Fruit fly (Drosophila melanogaster) whole organism, embryonic: ENCODE measurements around the gene CG1428.

Experiments used
- Ada2b ChIP-seq: fragments of 200-800 bp; sonication (Bioruptor generic); IDR thresholded peaks from 2 replicates; pipeline ENCODE4 v1.3.6; 2022; ENCODE audit warnings: missing biosample characterization, missing genetic modification characterization
- Atf3 ChIP-seq: fragments of 200-800 bp; sonication (Bioruptor generic); optimal IDR thresholded peaks from 3 replicates; lab custom pipeline; 2016; ENCODE audit warnings: missing biosample characterization, missing genetic modification characterization
- Bdp1 ChIP-seq: fragments of 200-800 bp; sonication (Bioruptor generic); optimal IDR thresholded peaks from 3 replicates; lab custom pipeline; 2016; ENCODE audit warnings: missing biosample characterization, missing genetic modification characterization
- CG10321 ChIP-seq: fragments of 200-800 bp; sonication (Bioruptor generic); IDR thresholded peaks from 2 replicates; pipeline ENCODE4 v1.3.6; 2022; ENCODE audit warnings: missing biosample characterization, missing genetic modification characterization
- CG10431 ChIP-seq: fragments of 200-800 bp; sonication (Bioruptor generic); optimal IDR thresholded peaks from 3 replicates; lab custom pipeline; 2018; ENCODE audit warnings: missing biosample characterization, mild to moderate bottlenecking, missing genetic modification characterization
- CG10565 ChIP-seq: fragments of 200-800 bp; sonication (Bioruptor generic); optimal IDR thresholded peaks from 3 replicates; lab custom pipeline; 2016; ENCODE audit warnings: missing biosample characterization, mild to moderate bottlenecking, missing genetic modification characterization
- CG13775 ChIP-seq: fragments of 200-800 bp; sonication (Bioruptor generic); optimal IDR thresholded peaks from 3 replicates; lab custom pipeline; 2017; ENCODE audit warnings: missing biosample characterization, mild to moderate bottlenecking, missing genetic modification characterization
- CG16815 ChIP-seq: fragments of 200-800 bp; sonication (Bioruptor generic); optimal IDR thresholded peaks from 3 replicates; lab custom pipeline; 2017; ENCODE audit warnings: missing biosample characterization, mild to moderate bottlenecking, missing genetic modification characterization
- CG17568 ChIP-seq: fragments of 200-800 bp; sonication (Bioruptor generic); optimal IDR thresholded peaks from 2 replicates; lab custom pipeline; 2018; ENCODE audit warnings: missing biosample characterization, mild to moderate bottlenecking, missing genetic modification characterization, moderate library complexity
- CG17912 ChIP-seq: fragments of 200-800 bp; sonication (Bioruptor generic); optimal IDR thresholded peaks from 2 replicates; lab custom pipeline; 2018; ENCODE audit warnings: missing biosample characterization, mild to moderate bottlenecking, missing genetic modification characterization
- CG18764 ChIP-seq: fragments of 200-800 bp; sonication (Bioruptor generic); optimal IDR thresholded peaks from 3 replicates; lab custom pipeline; 2016; ENCODE audit warnings: missing biosample characterization, missing genetic modification characterization
- CG30403 ChIP-seq: fragments of 200-800 bp; sonication (Bioruptor generic); optimal IDR thresholded peaks from 3 replicates; lab custom pipeline; 2016; ENCODE audit warnings: missing biosample characterization, missing genetic modification characterization
- CG34422 ChIP-seq: fragments of 200-800 bp; sonication (Bioruptor generic); IDR thresholded peaks from 3 replicates; pipeline ENCODE4 v1.3.6; 2022; ENCODE audit warnings: missing biosample characterization, missing genetic modification characterization
- CG4730 ChIP-seq: fragments of 200-800 bp; sonication (Bioruptor generic); IDR thresholded peaks from 2 replicates; pipeline ENCODE4 v1.3.6; 2022; ENCODE audit warnings: missing biosample characterization, missing genetic modification characterization
- CG5180 ChIP-seq: fragments of 200-800 bp; sonication (Bioruptor generic); optimal IDR thresholded peaks from 3 replicates; lab custom pipeline; 2017; ENCODE audit warnings: missing biosample characterization, missing genetic modification characterization, mild to moderate bottlenecking, moderate library complexity, missing genetic modification reagents
- CG6791 ChIP-seq: fragments of 200-800 bp; sonication (Bioruptor generic); IDR thresholded peaks from 3 replicates; pipeline ENCODE4 v1.3.6; 2022; ENCODE audit warnings: missing biosample characterization, missing genetic modification characterization; ENCODE audit not compliant: partially characterized antibody
- CG8089 ChIP-seq: fragments of 200-800 bp; sonication (Bioruptor generic); optimal IDR thresholded peaks from 3 replicates; lab custom pipeline; 2016; ENCODE audit warnings: missing biosample characterization, missing genetic modification characterization
- CG8281 ChIP-seq: fragments of 200-800 bp; sonication (Bioruptor generic); optimal IDR thresholded peaks from 2 replicates; lab custom pipeline; 2018; ENCODE audit warnings: missing biosample characterization, mild to moderate bottlenecking, missing genetic modification characterization, moderate library complexity
- CG8388 ChIP-seq: fragments of 200-800 bp; sonication (Bioruptor generic); optimal IDR thresholded peaks from 2 replicates; lab custom pipeline; 2019; ENCODE audit warnings: missing biosample characterization, mild to moderate bottlenecking, missing genetic modification characterization, moderate library complexity
- D ChIP-seq, 2 experiments: fragments of 200-800 bp in 1 of 2; fragments of >200 bp in 1 of 2; sonication (Bioruptor generic) in 1 of 2; optimal IDR thresholded peaks; 2 replicates in 1 of 2; 3 replicates in 1 of 2; lab custom pipeline; 2017; ENCODE audit warnings: mild to moderate bottlenecking in 1 of 2, missing biosample characterization in 1 of 2, missing genetic modification characterization in 1 of 2, missing genetic modification reagents in 1 of 2
- Dip3 ChIP-seq: fragments of 200-800 bp; sonication (Bioruptor generic); optimal IDR thresholded peaks from 3 replicates; lab custom pipeline; 2016; ENCODE audit warnings: missing biosample characterization, missing genetic modification characterization
- Dll ChIP-seq: fragments of 200-800 bp; sonication (Bioruptor generic); IDR thresholded peaks from 4 replicates; pipeline ENCODE4 v1.3.6; 2022; ENCODE audit warnings: missing biosample characterization, missing genetic modification characterization; ENCODE audit not compliant: partially characterized antibody
- ERR ChIP-seq: fragments of 200-800 bp; sonication (Bioruptor generic); optimal IDR thresholded peaks from 2 replicates; lab custom pipeline; 2016; ENCODE audit warnings: missing biosample characterization, missing genetic modification characterization
- Fer3 ChIP-seq: fragments of 200-800 bp; sonication (Bioruptor generic); optimal IDR thresholded peaks from 2 replicates; lab custom pipeline; 2018; ENCODE audit warnings: missing biosample characterization, mild to moderate bottlenecking, missing genetic modification characterization, moderate library complexity
- Hr3 ChIP-seq: fragments of 200-800 bp; sonication (Bioruptor generic); optimal IDR thresholded peaks from 3 replicates; lab custom pipeline; 2016; ENCODE audit warnings: missing biosample characterization, missing genetic modification characterization
- Hsf ChIP-seq: fragments of 200-800 bp; sonication (Bioruptor generic); optimal IDR thresholded peaks from 3 replicates; lab custom pipeline; 2016; ENCODE audit warnings: missing biosample characterization, missing genetic modification characterization
- Nf-YB ChIP-seq: fragments of 200-800 bp; sonication (Bioruptor generic); optimal IDR thresholded peaks from 3 replicates; lab custom pipeline; 2019; ENCODE audit warnings: missing biosample characterization, mild to moderate bottlenecking, missing genetic modification characterization, moderate library complexity
- Six4 ChIP-seq: fragments of 200-800 bp; sonication (Bioruptor generic); optimal IDR thresholded peaks from 2 replicates; lab custom pipeline; 2016; ENCODE audit warnings: missing biosample characterization, missing genetic modification characterization
- Ssrp ChIP-seq: fragments of 200-800 bp; sonication (Bioruptor generic); optimal IDR thresholded peaks from 2 replicates; lab custom pipeline; 2018; ENCODE audit warnings: missing biosample characterization, mild to moderate bottlenecking, missing genetic modification characterization, moderate library complexity
- Xrp1 ChIP-seq: fragments of 200-800 bp; sonication (Bioruptor generic); IDR thresholded peaks from 2 replicates; pipeline ENCODE4 v1.3.6; 2022; ENCODE audit warnings: missing biosample characterization, missing genetic modification characterization
- ac ChIP-seq: fragments of 200-800 bp; sonication (Bioruptor generic); optimal IDR thresholded peaks from 3 replicates; lab custom pipeline; 2017; ENCODE audit warnings: missing biosample characterization, mild to moderate bottlenecking, missing genetic modification characterization
- bsh ChIP-seq, 2 experiments: fragments of 200-800 bp; sonication (Bioruptor generic); optimal IDR thresholded peaks; 2 replicates each; lab custom pipeline; 2017 to 2018; ENCODE audit warnings: mild to moderate bottlenecking in 2 of 2, missing biosample characterization in 2 of 2, missing genetic modification characterization in 2 of 2, moderate library complexity in 1 of 2
- btn ChIP-seq: fragments of 200-800 bp; sonication (Bioruptor generic); optimal IDR thresholded peaks from 2 replicates; lab custom pipeline; 2016; ENCODE audit warnings: missing biosample characterization, missing genetic modification characterization
- cg ChIP-seq: fragments of 200-800 bp; sonication (Bioruptor generic); optimal IDR thresholded peaks from 3 replicates; lab custom pipeline; 2019; ENCODE audit warnings: missing biosample characterization, mild to moderate bottlenecking, missing genetic modification characterization, moderate library complexity
- dmrt99B ChIP-seq: fragments of 200-800 bp; sonication (Bioruptor generic); optimal IDR thresholded peaks from 2 replicates; lab custom pipeline; 2018; ENCODE audit warnings: missing biosample characterization, mild to moderate bottlenecking, missing genetic modification characterization, moderate library complexity
- ems ChIP-seq: fragments of 200-800 bp; sonication (Bioruptor generic); optimal IDR thresholded peaks from 3 replicates; lab custom pipeline; 2016; ENCODE audit warnings: missing biosample characterization, missing genetic modification characterization
- esg ChIP-seq: fragments of 200-800 bp; sonication (Bioruptor generic); conservative IDR thresholded peaks from 2 replicates; pipeline ENCODE4 v1.3.6; 2022; ENCODE audit warnings: missing biosample characterization, missing genetic modification characterization
- grau ChIP-seq: fragments of 200-800 bp; optimal IDR thresholded peaks from 3 replicates; lab custom pipeline; 2019; ENCODE audit warnings: missing biosample characterization, mild to moderate bottlenecking, missing genetic modification characterization, moderate library complexity
- gsb-n ChIP-seq: fragments of 200-800 bp; sonication (Bioruptor generic); optimal IDR thresholded peaks from 3 replicates; lab custom pipeline; 2018; ENCODE audit warnings: missing biosample characterization, mild to moderate bottlenecking, missing genetic modification characterization
- kay ChIP-seq: fragments of 200-800 bp; sonication (Bioruptor generic); optimal IDR thresholded peaks from 2 replicates; lab custom pipeline; 2016; ENCODE audit warnings: missing biosample characterization, missing genetic modification characterization
- lilli ChIP-seq: fragments of 200-800 bp; sonication (Bioruptor generic); optimal IDR thresholded peaks from 3 replicates; lab custom pipeline; 2016; ENCODE audit warnings: missing biosample characterization, missing genetic modification characterization
- lmd ChIP-seq: fragments of 200-800 bp; sonication (Bioruptor generic); IDR thresholded peaks from 2 replicates; pipeline ENCODE4 v1.3.6; 2022; ENCODE audit warnings: missing biosample characterization, missing genetic modification characterization
- mam ChIP-seq: fragments of 200-800 bp; sonication (Bioruptor generic); optimal IDR thresholded peaks from 3 replicates; lab custom pipeline; 2016; ENCODE audit warnings: missing biosample characterization, missing genetic modification characterization
- nerfin-2 ChIP-seq: fragments of 200-800 bp; sonication (Bioruptor generic); IDR thresholded peaks from 2 replicates; pipeline ENCODE4 v1.3.6; 2022; ENCODE audit warnings: missing biosample characterization, missing genetic modification characterization; ENCODE audit not compliant: partially characterized antibody
- nom ChIP-seq: fragments of 200-800 bp; sonication (Bioruptor generic); optimal IDR thresholded peaks from 2 replicates; lab custom pipeline; 2017; ENCODE audit warnings: missing biosample characterization, missing genetic modification characterization, mild to moderate bottlenecking, moderate library complexity, missing genetic modification reagents
- row ChIP-seq: fragments of 200-800 bp; sonication (Bioruptor generic); IDR thresholded peaks from 3 replicates; pipeline ENCODE4 v1.3.6; 2022; ENCODE audit warnings: missing biosample characterization, missing genetic modification characterization
- stwl ChIP-seq: fragments of 200-800 bp; sonication (Bioruptor generic); optimal IDR thresholded peaks from 3 replicates; lab custom pipeline; 2018; ENCODE audit warnings: missing biosample characterization, mild to moderate bottlenecking, missing genetic modification characterization, moderate library complexity
- tna ChIP-seq: fragments of 200-800 bp; sonication (Bioruptor generic); IDR thresholded peaks from 2 replicates; pipeline ENCODE4 v1.3.6; 2022; ENCODE audit warnings: missing biosample characterization, missing genetic modification characterization; ENCODE audit not compliant: partially characterized antibody
- unpg ChIP-seq: fragments of 200-800 bp; sonication (Bioruptor generic); optimal IDR thresholded peaks from 3 replicates; lab custom pipeline; 2018; ENCODE audit warnings: missing biosample characterization, mild to moderate bottlenecking, missing genetic modification characterization, moderate library complexity
- vnd ChIP-seq: fragments of 200-800 bp; sonication (Bioruptor generic); IDR thresholded peaks from 3 replicates; pipeline ENCODE4 v1.3.6; 2022; ENCODE audit warnings: missing biosample characterization, missing genetic modification characterization; ENCODE audit not compliant: partially characterized antibody

CG1428 gene

DNA sequence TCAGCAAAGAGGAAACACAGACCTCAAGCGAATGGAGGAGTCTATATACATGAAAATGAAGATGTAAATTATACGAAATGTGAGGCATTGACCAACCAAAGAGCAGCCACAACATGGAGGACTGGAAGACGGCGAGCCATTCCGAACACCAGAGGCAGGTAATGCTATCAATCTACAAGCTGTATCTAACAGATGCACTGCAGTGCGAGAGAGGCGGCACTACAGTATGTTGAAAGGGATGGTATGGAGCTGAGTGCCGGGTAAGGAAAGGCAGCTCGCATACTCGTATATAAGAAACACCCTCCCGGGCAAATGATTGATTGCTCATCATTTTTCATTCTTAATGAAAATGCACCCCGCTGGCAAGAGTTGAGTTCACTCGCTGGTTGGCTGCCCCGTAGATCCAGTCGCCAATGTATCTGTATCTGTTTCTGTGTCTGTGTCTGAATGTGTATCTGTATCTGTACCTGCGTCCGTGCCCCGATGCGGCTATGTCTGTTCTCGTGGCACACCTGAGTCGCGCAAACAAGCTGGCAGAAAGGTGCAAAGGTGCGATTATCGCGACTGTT, 37.3 kb upstream of the CG1428 start (continued):
- no peak for TF ChIP-seq nom (GFP tag; lab: Kevin White, UChicago)
- TF ChIP-seq CG13775 (GFP tag; lab: Kevin White, UChicago), result no peak
- TF ChIP-seq Dip3 (GFP tag; lab: Kevin White, UChicago), result no peak
- TF ChIP-seq D (optimal IDR thresholded peaks at IDR 0.05; lab: Kevin White, UChicago), result peak; percentile 20
- TF ChIP-seq D (GFP tag; optimal IDR thresholded peaks at IDR 0.05; lab: Kevin White, UChicago), result no peak
- no peak for TF ChIP-seq CG17568 (GFP tag; lab: Kevin White, UChicago)
- no peak for TF ChIP-seq Hsf
- TF ChIP-seq CG34422 (GFP tag; lab: Robert Waterston, UW), result 0 out of 3 replicates have a peak, but pooled peaks have one; percentile 22
- TF ChIP-seq mam (GFP tag; lab: Kevin White, UChicago), result no peak
- TF ChIP-seq CG17912 (GFP tag; lab: Kevin White, UChicago), result no peak
- TF ChIP-seq CG16815 (GFP tag; lab: Kevin White, UChicago), result no peak
- TF ChIP-seq ems (GFP tag; lab: Kevin White, UChicago), result no peak
- no peak for TF ChIP-seq dmrt99B
- no peak for TF ChIP-seq CG4730 (GFP tag; lab: Robert Waterston, UW)
- no peak for TF ChIP-seq stwl (tag; lab: Kevin White, UChicago)
- TF ChIP-seq bsh (GFP tag; optimal IDR thresholded peaks at IDR 0.05; lab: Kevin White, UChicago), result no peak
- no peak for TF ChIP-seq ac (GFP tag; lab: Kevin White, UChicago)
- TF ChIP-seq Six4, result no peak
- no peak for TF ChIP-seq Hr3 (GFP tag; lab: Kevin White, UChicago)
- TF ChIP-seq cg (GFP tag; lab: Kevin White, UChicago), result peak; percentile 77
- TF ChIP-seq btn (GFP tag; lab: Kevin White, UChicago), result no peak
- no peak for TF ChIP-seq CG8089
- no peak for TF ChIP-seq Xrp1 (GFP tag; lab: Robert Waterston, UW)
- TF ChIP-seq unpg (GFP tag; lab: Kevin White, UChicago), result no peak
- peak; percentile 93 for TF ChIP-seq Nf-YB (GFP tag; lab: Kevin White, UChicago)
- TF ChIP-seq CG18764 (GFP tag; lab: Kevin White, UChicago), result no peak
- no peak for TF ChIP-seq Ada2b
- TF ChIP-seq CG8388 (GFP tag; lab: Kevin White, UChicago), result no peak
- TF ChIP-seq Ssrp (tag; lab: Kevin White, UChicago), result no peak
- no peak for TF ChIP-seq CG10431 (GFP tag; lab: Kevin White, UChicago)
- no peak for TF ChIP-seq Bdp1 (GFP tag; lab: Kevin White, UChicago)
- TF ChIP-seq tna (GFP tag; lab: Robert Waterston, UW), result no peak
- TF ChIP-seq CG5180, result no peak
- no peak for TF ChIP-seq CG30403 (GFP tag; lab: Kevin White, UChicago)
- peak; percentile 73 for TF ChIP-seq CG10321
- TF ChIP-seq grau (tag; lab: Kevin White, UChicago), result no peak
- no peak for TF ChIP-seq CG10565
- TF ChIP-seq lmd (GFP tag; lab: Robert Waterston, UW), result no peak
- no peak for TF ChIP-seq row (GFP tag; lab: Robert Waterston, UW)
- no peak for TF ChIP-seq Dll (GFP tag; lab: Robert Waterston, UW)
- no peak for TF ChIP-seq esg (GFP tag; lab: Robert Waterston, UW)
- no peak for TF ChIP-seq nerfin-2
- no peak for TF ChIP-seq Fer3 (tag; lab: Kevin White, UChicago)
- no peak for TF ChIP-seq lilli
- no peak for TF ChIP-seq gsb-n
- no peak for TF ChIP-seq CG6791
- no peak for TF ChIP-seq kay (GFP tag; lab: Kevin White, UChicago)
- no peak for TF ChIP-seq ERR
- no peak for TF ChIP-seq CG8281 (tag; lab: Kevin White, UChicago)
- TF ChIP-seq Atf3 (GFP tag; lab: Kevin White, UChicago), result no peak
- TF ChIP-seq vnd (GFP tag; lab: Robert Waterston, UW), result no peak
